Worm (Caenorhabditis elegans) whole organism, early embryonic: ENCODE results near the gene F55G11.7.

Experiments
- B0310.2 ChIP-seq: sonication (generic microtip); optimal IDR thresholded peaks from 2 replicates; lab custom pipeline; 2016; ENCODE audit warnings: mild to moderate bottlenecking, missing genetic modification characterization, missing compliant biosample characterization
- F13C5.2 ChIP-seq: sonication (generic microtip); optimal IDR thresholded peaks from 2 replicates; lab custom pipeline; 2017; ENCODE audit warnings: mild to moderate bottlenecking, missing genetic modification characterization, inconsistent platforms, missing compliant biosample characterization
- aly-1 ChIP-seq: sonication (generic microtip); optimal IDR thresholded peaks from 2 replicates; lab custom pipeline; 2016; ENCODE audit warnings: missing genetic modification characterization, missing compliant biosample characterization
- ama-1 ChIP-seq: fragments of 150-350 bp; optimal IDR thresholded peaks from 2 replicates; lab custom pipeline; 2014
- ceh-36 ChIP-seq: sonication (generic microtip); optimal IDR thresholded peaks from 2 replicates; lab custom pipeline; 2016; ENCODE audit warnings: missing genetic modification characterization, inconsistent platforms, missing compliant biosample characterization
- ets-7 ChIP-seq: sonication (generic microtip); optimal IDR thresholded peaks from 2 replicates; lab custom pipeline; 2016; ENCODE audit warnings: missing genotype, missing genetic modification characterization, missing compliant biosample characterization
- flt-1 ChIP-seq: fragments of 200-800 bp; sonication (Bioruptor generic); IDR thresholded peaks from 2 replicates; pipeline ENCODE4 v1.3.6; 2022; ENCODE audit warnings: missing genetic modification characterization, missing compliant biosample characterization
- hmbx-1 ChIP-seq: sonication (generic microtip); optimal IDR thresholded peaks from 2 replicates; lab custom pipeline; 2016; ENCODE audit warnings: mild to moderate bottlenecking, missing genetic modification characterization, missing compliant biosample characterization
- hmg-4 ChIP-seq: fragments of 200-800 bp; sonication (Bioruptor generic); optimal IDR thresholded peaks from 2 replicates; lab custom pipeline; 2018; ENCODE audit warnings: mild to moderate bottlenecking, missing genetic modification characterization, missing compliant biosample characterization
- hnd-1 ChIP-seq: sonication (generic microtip); optimal IDR thresholded peaks from 2 replicates; lab custom pipeline; 2016; ENCODE audit warnings: missing genetic modification characterization, missing compliant biosample characterization
- tbx-11 ChIP-seq: fragments of 200-800 bp; sonication (Bioruptor generic); IDR thresholded peaks from 2 replicates; pipeline ENCODE4 v1.3.6; 2022; ENCODE audit warnings: missing genetic modification characterization, missing compliant biosample characterization
- tbx-37 ChIP-seq: fragments of 200-800 bp; sonication (Bioruptor generic); conservative IDR thresholded peaks from 2 replicates; pipeline ENCODE4 v1.3.6; 2022; ENCODE audit warnings: missing genetic modification reagents, missing genetic modification characterization, missing compliant biosample characterization
- tra-4 ChIP-seq: sonication (generic microtip); optimal IDR thresholded peaks from 2 replicates; lab custom pipeline; 2017; ENCODE audit warnings: missing genetic modification characterization, missing compliant biosample characterization

- TF ChIP-seq ama-1 (lab: Kevin White, UChicago) (no peak), aly-1 (tag; lab: Kevin White, UChicago) (no peak), tra-4 (tag; lab: Kevin White, UChicago) (no peak), hnd-1 (no peak), F13C5.2 (no peak), B0310.2 (tag; lab: Kevin White, UChicago) (no peak), ceh-36 (no peak), hmg-4 (GFP tag; lab: Kevin White, UChicago) (no peak), hmbx-1 (no peak), tbx-11 (no peak), ets-7 (tag; lab: Kevin White, UChicago) (no peak), tbx-37 (GFP tag; lab: Robert Waterston, UW) (no peak), flt-1 (GFP tag; lab: Robert Waterston, UW) (no peak)
Measured at ce11 chrIV:12972780-12973179, 12.5 kb downstream of the F55G11.7 start.
